Fruit fly (Drosophila melanogaster) whole organism, larva: Measurements from ENCODE around the gene SH3PX1.

ENCODE experiments used
- noc ChIP-seq: fragments of 200-800 bp; sonication (Bioruptor generic); optimal IDR thresholded peaks from 3 replicates; lab custom pipeline; 2019; ENCODE audit warnings: missing biosample characterization, mild to moderate bottlenecking, missing genetic modification characterization, moderate library complexity

SH3PX1 gene

DNA sequence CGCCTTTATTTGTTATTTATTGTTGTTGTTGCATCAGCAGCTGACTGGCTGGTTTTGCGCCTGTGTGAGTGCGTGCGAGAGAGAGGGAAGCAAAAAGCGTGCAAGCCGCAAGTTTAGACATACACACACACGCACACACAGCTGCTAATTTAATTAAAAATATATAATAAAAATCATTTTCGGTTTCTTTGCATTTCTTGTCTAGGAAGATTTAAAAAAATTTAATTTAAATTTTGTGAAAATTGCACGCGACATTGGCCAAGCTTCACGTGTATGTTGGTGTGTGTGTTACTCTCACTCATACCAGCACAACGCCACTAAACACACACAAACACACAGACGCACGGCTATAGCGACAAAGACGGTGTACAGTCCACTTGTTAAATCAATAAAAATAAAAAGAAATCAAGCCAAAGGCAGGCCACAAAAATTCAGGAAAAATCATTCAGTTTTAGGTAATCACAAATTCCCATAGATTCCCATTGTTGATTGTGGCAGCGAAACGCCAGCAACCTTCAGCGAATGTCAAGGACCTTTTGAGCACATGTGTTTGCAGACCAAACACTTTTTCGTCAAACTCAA, 20.0 kb downstream of the SH3PX1 start:
- TF ChIP-seq noc (tag; lab: Kevin White, UChicago), result no peak

DNA sequence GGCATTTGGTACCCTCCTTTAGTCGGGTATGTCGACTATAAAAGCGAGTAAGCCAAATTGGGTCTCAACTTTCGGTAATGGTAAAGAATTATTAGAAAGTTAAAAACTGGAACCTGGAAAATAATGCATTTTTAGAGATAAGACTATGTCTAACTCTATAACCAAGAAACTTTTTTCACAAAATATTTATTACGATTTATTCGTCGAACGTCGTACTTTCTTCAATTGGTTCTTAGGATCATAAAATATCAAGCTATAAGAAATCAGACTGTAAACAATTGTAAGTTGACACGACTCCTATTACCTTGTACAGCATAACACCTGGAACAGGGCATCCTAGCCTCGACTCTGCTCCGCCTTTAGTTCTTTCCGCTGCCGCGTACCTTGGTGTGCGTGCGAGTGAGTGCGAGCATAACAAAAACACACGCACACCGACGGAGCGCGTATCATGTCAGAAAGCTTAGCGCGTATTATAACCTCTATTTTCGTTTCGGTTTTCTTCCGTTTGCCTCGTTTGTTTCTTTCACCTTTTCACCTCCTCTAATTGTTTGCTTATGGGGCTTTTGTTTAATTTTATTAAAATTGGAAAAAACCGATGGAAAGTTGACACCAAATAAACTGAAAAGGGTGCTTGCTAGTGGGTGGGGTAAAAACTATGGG, 20.6 kb downstream of the SH3PX1 start:
- TF ChIP-seq noc (tag; lab: Kevin White, UChicago), result peak; percentile 98

DNA sequence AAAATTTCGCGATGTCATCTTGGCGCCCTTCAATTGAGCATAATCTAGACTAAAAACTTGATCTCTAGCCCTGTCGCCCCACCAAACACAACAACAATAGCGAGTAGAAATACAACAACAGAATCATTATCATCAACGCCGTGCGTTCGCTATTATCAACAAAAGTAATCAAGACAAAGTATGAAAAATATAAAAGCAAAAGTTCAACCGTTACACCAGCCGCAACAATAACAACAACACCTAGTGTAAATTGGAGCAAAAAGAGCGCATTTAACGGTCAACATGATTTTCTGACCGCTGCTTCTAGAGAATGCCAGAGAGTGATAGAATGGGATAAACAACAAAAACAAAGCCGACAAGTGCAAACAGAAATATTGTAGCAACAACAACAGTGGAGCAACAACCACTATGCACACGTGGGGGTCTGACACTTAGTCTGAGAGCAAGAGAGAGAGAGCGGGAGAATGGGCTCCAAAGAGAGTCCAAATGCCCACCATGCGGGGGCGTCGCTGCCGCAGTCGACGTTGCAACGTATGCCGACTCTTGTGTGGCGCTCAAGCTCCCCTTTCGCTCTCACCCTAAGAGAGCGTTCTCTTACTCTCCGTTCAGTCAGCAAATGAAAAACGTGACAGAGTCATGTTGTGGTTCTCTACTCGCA, 21.3 kb downstream of the SH3PX1 start:
- peak; percentile 41 for TF ChIP-seq noc (tag; lab: Kevin White, UChicago)

DNA sequence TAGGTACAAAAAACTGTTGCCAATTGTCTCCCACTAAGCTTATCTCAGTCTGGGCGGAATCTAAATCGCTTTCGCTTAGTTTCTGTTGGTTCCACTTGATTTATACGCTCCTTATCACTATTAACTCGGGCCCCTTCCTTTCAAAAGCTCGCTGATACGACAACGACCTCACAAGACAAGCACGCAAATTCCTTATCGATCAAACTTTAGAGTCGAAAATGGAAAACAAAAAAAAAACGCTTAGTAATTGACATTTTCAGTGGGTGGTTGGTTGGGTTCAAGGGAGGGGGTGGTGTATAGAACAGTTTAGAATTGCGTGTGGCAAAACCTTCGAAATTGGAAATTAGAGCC, 22.2 kb downstream of the SH3PX1 start:
- TF ChIP-seq noc (tag; lab: Kevin White, UChicago), result peak; percentile 91

DNA sequence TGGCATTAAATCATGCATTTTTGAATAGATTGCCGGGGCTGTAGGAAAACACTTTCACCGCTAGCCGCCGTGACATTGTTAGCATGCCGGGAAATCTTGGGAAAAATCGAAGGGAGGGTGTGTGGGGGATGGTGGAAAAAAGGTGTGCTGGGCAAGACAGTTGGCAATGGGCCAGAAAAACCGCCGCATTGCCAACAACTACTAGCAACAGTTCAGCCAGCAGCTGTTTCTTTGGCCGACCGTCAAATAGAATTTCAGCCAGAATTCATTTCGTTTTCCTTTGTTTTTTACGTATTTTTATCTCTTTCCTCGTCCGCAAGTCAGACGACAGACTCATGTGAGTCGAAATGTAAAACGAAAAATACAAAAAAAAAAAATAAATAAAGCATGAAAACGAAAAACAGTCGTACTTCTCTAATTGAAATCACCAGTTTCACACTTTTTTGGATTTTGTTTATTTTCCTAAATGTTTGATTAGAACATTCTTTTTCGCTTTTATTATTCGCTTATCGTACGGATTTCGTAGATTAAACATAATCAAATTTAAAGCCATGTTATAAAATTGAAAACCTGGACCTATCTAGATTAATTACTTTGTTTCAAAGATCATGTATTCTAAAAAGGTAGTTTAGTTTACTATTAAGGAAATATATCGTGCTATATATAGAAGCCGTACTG, 22.7 kb downstream of the SH3PX1 start:
- peak; percentile 96 for TF ChIP-seq noc (tag; lab: Kevin White, UChicago)

DNA sequence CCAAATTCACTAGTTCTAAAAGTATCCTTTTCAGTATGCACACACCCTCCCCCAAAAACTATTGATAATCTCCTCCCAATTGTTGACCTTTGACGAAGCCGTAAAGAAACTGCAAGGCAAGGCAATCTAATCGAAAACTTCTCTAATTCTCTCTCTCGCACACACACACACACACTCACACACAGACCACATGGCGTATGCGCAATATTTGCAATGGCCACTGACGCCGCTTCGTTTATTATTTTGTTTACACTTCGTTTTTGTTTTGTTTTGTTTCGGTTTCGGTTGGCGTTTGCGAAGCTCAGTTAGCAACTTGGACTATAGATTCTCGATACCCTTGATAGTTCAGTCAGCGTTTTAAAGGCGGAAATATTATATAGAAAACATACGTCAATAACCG, 23.8 kb downstream of the SH3PX1 start:
- no peak for TF ChIP-seq noc (tag; lab: Kevin White, UChicago)

DNA sequence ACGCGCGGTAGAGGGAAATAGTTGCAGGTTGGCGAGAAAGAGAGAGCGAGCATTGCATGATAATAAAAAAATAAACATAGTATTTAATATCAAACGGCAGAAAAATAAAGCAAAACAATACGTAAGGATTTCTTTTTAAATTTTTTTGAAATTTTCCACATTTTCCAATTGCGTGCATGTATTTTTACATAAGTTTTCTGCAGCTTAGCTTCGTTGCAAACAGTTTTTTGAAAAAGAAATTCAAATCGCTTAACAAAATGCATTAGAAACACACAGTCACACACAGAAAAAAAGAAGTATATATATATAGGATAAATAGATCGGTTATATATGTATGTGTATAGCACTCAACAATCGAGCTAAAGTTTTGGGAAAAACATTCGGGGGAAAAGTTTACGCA, 25.0 kb downstream of the SH3PX1 start:
- no peak for TF ChIP-seq noc (tag; lab: Kevin White, UChicago)

DNA sequence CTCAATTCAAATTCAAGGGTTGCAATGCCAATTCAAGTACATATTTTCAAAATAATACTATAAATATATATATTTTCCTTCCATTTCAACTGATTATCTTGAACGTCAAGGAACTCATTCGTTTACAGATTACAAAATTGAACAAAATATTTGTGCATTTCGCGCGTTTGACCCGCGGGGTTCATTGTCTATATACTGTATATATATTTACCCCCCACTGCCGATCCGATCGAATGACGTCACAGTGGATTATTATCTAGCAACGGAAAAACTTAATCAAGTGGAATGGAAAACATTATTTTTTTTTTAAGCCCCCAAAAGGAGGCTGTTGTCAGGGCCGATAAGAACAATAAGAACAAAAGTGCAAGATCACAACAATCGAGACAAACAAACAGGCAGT, 26.1 kb downstream of the SH3PX1 start:
- no peak for TF ChIP-seq noc (tag; lab: Kevin White, UChicago)

DNA sequence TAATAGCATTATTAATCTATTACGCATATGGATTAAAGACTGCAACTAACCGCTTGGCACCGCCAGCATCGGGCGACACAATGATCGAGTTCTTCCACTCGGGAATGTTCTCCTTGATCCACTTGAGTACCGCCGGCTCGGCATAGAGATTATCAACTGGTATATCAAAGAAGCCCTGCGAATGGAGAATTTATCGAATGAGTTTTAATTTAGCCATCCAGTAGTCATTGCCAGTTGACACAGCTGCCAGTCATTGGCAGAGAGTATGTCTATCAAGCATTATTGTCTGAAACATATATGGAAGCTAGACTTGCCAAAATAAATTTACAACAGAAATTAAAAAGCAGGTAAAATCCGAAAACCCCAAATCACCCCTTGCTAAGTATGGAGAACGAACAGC, 28.8 kb downstream of the SH3PX1 start, which contains the start of gene CG16719:
Gene CG16719 (plus strand): TSS at position 301 of the 400 bp plus-strand sequence.
- TF ChIP-seq noc (tag; lab: Kevin White, UChicago), result no peak

DNA sequence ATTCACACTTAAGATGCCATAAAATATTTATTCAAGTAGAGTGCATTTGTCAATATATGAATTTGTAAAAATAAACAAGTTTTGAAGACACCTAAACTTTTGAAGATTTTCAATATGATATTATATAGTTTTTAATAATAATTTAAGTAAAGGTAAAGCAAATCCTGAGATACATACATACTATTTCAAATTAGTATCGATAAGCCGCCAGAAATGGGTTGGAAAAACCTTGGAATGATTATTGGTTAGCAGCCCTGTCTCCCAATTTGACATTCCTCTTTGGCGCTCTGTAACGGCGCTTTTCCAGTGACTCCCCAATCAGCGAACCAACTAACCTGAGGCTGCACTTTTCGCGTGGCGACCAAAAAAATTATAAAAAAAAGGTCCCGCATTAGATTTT, 32.7 kb downstream of the SH3PX1 start, which contains the start of gene alphaTub67C:
Gene alphaTub67C (plus strand): TSS at position 301 of the 400 bp plus-strand sequence.
- no peak for TF ChIP-seq noc (tag; lab: Kevin White, UChicago)

DNA sequence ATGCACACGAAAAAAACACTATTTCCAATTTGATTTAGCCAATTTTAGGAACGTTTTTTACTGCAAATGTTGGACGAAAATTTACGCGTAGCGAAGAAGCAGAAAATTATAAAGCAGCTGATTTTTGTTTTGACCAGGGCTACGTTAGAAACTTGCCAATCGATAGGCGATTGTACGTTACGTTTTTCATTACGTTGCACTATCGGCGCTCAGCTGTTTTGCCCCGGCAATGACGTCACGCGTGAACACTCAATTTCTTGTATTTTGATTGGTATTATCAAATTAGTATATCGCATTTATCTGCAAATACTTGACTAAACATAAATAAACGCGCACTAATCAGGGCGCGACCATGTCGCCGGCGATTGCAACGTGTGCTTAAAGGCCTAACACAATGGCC, 34.6 kb downstream of the SH3PX1 start, which contains the start of the genes fry and CG16717:
Gene fry (minus strand): TSS at position 110 of the 400 bp plus-strand sequence.
Gene CG16717 (plus strand): TSS at position 208 of the 400 bp plus-strand sequence.
- TF ChIP-seq noc (tag; lab: Kevin White, UChicago), result no peak

DNA sequence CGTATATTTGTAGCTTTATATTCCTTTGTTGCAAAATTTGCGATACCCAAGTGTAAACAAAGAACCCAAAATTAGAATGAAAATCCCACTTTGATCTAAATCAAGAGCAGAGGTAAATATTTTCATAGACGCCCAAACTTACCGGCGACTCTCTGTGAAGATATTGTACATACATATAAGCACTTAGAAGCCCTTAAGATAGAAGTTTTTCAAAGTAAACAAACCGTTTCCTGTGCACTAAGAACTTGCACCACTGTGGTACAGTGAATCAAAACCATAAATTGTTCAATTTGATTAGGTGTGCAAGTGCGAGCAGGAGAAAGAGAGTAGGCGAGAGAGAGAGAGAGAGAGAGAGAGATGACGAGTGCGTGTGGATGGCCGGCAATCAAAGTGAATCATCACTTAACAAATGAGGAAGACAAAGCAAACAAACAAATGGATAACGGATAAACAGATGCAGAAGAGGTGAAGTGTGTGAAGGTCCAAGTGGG, 35.6 kb downstream of the SH3PX1 start:
- TF ChIP-seq noc (tag; lab: Kevin White, UChicago), result no peak

DNA sequence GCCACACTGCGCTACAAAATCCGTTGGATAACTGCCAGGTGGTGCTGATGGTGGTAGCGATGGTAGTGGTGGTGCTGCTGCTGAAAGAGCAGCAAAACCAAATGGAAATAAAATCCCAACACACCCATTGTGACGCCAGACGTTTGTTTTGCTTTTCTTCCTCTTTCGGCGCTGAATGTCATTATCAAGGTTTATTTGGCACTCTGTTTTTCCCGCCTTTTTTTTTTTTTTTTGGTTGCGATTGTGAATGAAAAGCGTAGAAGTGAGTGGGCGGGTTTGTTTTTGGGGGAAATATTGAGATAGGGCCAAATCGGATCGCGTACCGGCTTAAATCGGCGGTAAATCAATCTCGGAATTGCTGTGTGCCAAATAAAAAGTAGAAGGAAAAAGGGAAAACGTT, 36.4 kb downstream of the SH3PX1 start:
- no peak for TF ChIP-seq noc (tag; lab: Kevin White, UChicago)

DNA sequence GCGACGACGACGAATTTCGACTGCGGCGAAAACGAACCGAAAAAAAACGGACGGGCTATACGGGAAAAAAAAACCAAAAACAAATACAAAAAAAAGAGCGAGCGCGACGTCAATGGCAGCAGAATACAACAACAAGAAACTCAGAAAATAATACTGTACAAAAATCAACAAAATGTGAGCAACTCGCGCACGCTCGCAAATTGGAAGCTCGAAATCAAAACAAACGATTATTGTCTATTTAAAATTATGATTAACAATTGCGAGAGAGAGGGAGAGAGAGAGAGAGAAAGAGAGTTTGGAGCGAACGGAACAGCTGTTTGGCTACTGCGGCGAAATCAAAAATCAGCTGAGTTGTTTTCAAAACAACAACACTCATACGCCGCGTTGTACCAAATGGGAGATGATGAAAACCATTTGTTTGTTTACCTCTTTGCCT, 38.1 kb downstream of the SH3PX1 start:
- TF ChIP-seq noc (tag; lab: Kevin White, UChicago), result peak; percentile 31

DNA sequence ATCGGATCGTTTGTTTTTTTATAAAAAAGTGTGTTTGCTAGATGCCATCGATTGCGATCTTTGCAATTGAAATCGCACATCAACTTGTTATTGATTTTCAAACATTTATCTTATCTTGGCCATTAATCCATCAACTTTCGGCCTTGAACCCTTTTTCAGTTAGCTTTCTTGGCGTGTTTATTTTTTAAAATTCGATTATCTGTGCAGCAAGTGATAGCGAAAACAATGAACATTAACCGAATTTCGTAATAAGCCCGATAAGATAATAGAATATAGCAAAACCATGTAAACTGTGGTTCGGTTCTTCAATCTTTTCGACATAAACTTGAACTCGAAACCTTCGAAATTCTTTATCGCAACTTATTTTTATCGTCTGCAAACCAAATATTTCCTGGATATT, 39.3 kb downstream of the SH3PX1 start:
- TF ChIP-seq noc (tag; lab: Kevin White, UChicago), result no peak

DNA sequence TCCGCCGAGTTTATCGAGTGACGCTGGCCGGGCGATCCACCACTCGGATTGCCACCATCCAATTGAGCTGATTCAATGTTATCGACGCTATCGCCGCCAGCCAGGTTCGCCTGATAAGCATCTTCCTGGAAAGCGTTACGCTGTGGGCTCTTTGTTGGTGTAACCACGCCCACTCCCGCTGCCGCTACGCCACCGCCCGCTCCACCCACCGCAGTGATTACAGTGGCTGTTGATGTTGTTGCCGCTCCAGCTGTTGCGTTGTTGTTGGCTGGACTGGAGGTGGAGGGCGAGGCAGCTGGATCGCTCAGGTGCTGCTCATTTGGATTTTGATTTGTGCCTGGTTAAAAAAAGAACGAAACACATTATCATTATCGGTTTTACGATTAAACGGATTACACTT, 42.3 kb downstream of the SH3PX1 start:
- TF ChIP-seq noc (tag; lab: Kevin White, UChicago), result no peak
